Worm (Caenorhabditis elegans) whole organism, L4/young adult: Measurements from ENCODE around the gene Y60C6A.3.

ENCODE experiments used
- W03F9.2 ChIP-seq: fragments of 150-350 bp; optimal IDR thresholded peaks from 2 replicates; lab custom pipeline; 2014; ENCODE audit warnings: missing biosample characterization, missing genetic modification characterization
- him-1 ChIP-seq: sonication (generic microtip); optimal IDR thresholded peaks from 2 replicates; lab custom pipeline; 2016; ENCODE audit warnings: missing genotype, missing genetic modification reagents, missing genetic modification characterization, missing compliant biosample characterization

ce11 chrV:4790368-4790767, 4.8 kb downstream of the Y60C6A.3 start, which contains the start of gene R02F11.12:
- TF ChIP-seq him-1 (tag; lab: Kevin White, UChicago): no peak
- no peak for TF ChIP-seq W03F9.2 (tag; lab: Kevin White, UChicago)
